Worm (Caenorhabditis elegans) whole organism, L2 larva: ENCODE results near the gene Y54G2A.16.
A peak's percentile ranks its signal among the peaks of the same experiment; 100 is the strongest.
"Not testable (repeated sequence)": the region's sequence is repeated elsewhere in the genome, so short reads cannot be mapped to it uniquely, and the experiment has no call there.

ENCODE experiments used
- F13H6.1 ChIP-seq: sonication (generic microtip); optimal IDR thresholded peaks from 2 replicates; lab custom pipeline; 2016; ENCODE audit warnings: missing genetic modification characterization, missing compliant biosample characterization
- R02D3.7 ChIP-seq: fragments of 150-350 bp; optimal IDR thresholded peaks from 2 replicates; lab custom pipeline; 2014; ENCODE audit warnings: missing biosample characterization, missing genetic modification characterization
- Y55F3AM.14 ChIP-seq: fragments of 200-800 bp; sonication (Bioruptor generic); optimal IDR thresholded peaks from 2 replicates; lab custom pipeline; 2018; ENCODE audit warnings: mild to moderate bottlenecking, missing genetic modification characterization, missing compliant biosample characterization
- alr-1 ChIP-seq: fragments of 150-350 bp; optimal IDR thresholded peaks from 2 replicates; lab custom pipeline; 2014; ENCODE audit warnings: missing biosample characterization, missing genetic modification characterization
- aly-2 ChIP-seq: fragments of 150-350 bp; optimal IDR thresholded peaks from 2 replicates; lab custom pipeline; 2014; ENCODE audit warnings: missing biosample characterization, missing genetic modification characterization
- ama-1 ChIP-seq: fragments of 150-350 bp; optimal IDR thresholded peaks from 2 replicates; lab custom pipeline; 2018; ENCODE audit warnings: inconsistent platforms
- blmp-1 ChIP-seq: sonication (generic microtip); optimal IDR thresholded peaks from 2 replicates; lab custom pipeline; 2017; ENCODE audit warnings: missing genetic modification characterization, mild to moderate bottlenecking, missing compliant biosample characterization, antibody characterized with exemption, moderate library complexity; ENCODE audit not compliant: insufficient read depth
- ceh-82 ChIP-seq: fragments of 150-350 bp; optimal IDR thresholded peaks from 2 replicates; lab custom pipeline; 2014; ENCODE audit warnings: missing biosample characterization, missing genetic modification characterization
- crh-2 ChIP-seq: sonication (generic microtip); optimal IDR thresholded peaks from 2 replicates; lab custom pipeline; 2017; ENCODE audit warnings: missing biosample characterization, missing genetic modification characterization
- dmd-4 ChIP-seq: sonication (generic microtip); optimal IDR thresholded peaks from 2 replicates; lab custom pipeline; 2017; ENCODE audit warnings: missing biosample characterization, missing genetic modification characterization
- egl-27 ChIP-seq: sonication (generic microtip); optimal IDR thresholded peaks from 3 replicates; lab custom pipeline; 2017; ENCODE audit warnings: missing biosample characterization, missing genetic modification reagents, missing genetic modification characterization
- elt-1 ChIP-seq: fragments of 150-350 bp; optimal IDR thresholded peaks from 2 replicates; lab custom pipeline; 2014; ENCODE audit warnings: missing biosample characterization, missing genetic modification characterization
- elt-3 ChIP-seq: sonication (generic microtip); optimal IDR thresholded peaks from 2 replicates; lab custom pipeline; 2017; ENCODE audit warnings: missing biosample characterization, missing genetic modification characterization
- gmeb-1 ChIP-seq: fragments of 150-350 bp; optimal IDR thresholded peaks from 2 replicates; lab custom pipeline; 2014; ENCODE audit warnings: missing biosample characterization, missing genetic modification characterization
- lin-11 ChIP-seq: fragments of 150-350 bp; sonication (generic microtip); optimal IDR thresholded peaks from 2 replicates; lab custom pipeline; 2014; ENCODE audit warnings: missing biosample characterization, missing genetic modification characterization, inconsistent platforms, mixed read lengths
- lsy-2 ChIP-seq, 2 experiments: fragments of 150-350 bp in 1 of 2; sonication (generic microtip) in 1 of 2; optimal IDR thresholded peaks; 2 replicates each; lab custom pipeline; 2014 to 2017; ENCODE audit warnings: missing biosample characterization in 2 of 2, missing genetic modification characterization in 2 of 2
- mab-5 ChIP-seq: fragments of 150-350 bp; optimal IDR thresholded peaks from 2 replicates; lab custom pipeline; 2014; ENCODE audit warnings: missing biosample characterization, missing genetic modification characterization
- mdl-1 ChIP-seq, 2 experiments: fragments of 150-350 bp in 1 of 2; sonication (generic microtip) in 1 of 2; optimal IDR thresholded peaks; 2 replicates each; lab custom pipeline; 2017; ENCODE audit warnings: missing biosample characterization in 2 of 2, missing genetic modification characterization in 2 of 2
- nhr-10 ChIP-seq: sonication (generic microtip); optimal IDR thresholded peaks from 2 replicates; lab custom pipeline; 2017; ENCODE audit warnings: missing biosample characterization, missing genetic modification characterization
- nhr-12 ChIP-seq: fragments of 150-350 bp; optimal IDR thresholded peaks from 2 replicates; lab custom pipeline; 2014; ENCODE audit warnings: missing biosample characterization, missing genetic modification characterization
- nhr-129 ChIP-seq: fragments of 150-350 bp; optimal IDR thresholded peaks from 2 replicates; lab custom pipeline; 2014; ENCODE audit warnings: missing biosample characterization, missing genetic modification characterization
- nhr-23 ChIP-seq: fragments of 150-350 bp; optimal IDR thresholded peaks from 2 replicates; lab custom pipeline; 2014; ENCODE audit warnings: missing biosample characterization, missing genetic modification reagents, missing genetic modification characterization
- nhr-237 ChIP-seq: fragments of 150-350 bp; optimal IDR thresholded peaks from 2 replicates; lab custom pipeline; 2014; ENCODE audit warnings: missing biosample characterization, missing genetic modification characterization
- nhr-25 ChIP-seq: fragments of 150-350 bp; sonication (generic microtip); optimal IDR thresholded peaks from 3 replicates; lab custom pipeline; 2014; ENCODE audit warnings: missing biosample characterization, missing genetic modification characterization
- nhr-6 ChIP-seq: fragments of 150-350 bp; optimal IDR thresholded peaks from 2 replicates; lab custom pipeline; 2014; ENCODE audit warnings: missing biosample characterization, missing genetic modification characterization
- nhr-77 ChIP-seq: fragments of 150-350 bp; optimal IDR thresholded peaks from 2 replicates; lab custom pipeline; 2014; ENCODE audit warnings: missing biosample characterization, missing genetic modification characterization
- peb-1 ChIP-seq: fragments of 150-350 bp; optimal IDR thresholded peaks from 2 replicates; lab custom pipeline; 2014; ENCODE audit warnings: missing biosample characterization, missing genetic modification characterization
- sem-4 ChIP-seq: fragments of 150-350 bp; optimal IDR thresholded peaks from 2 replicates; lab custom pipeline; 2014; ENCODE audit warnings: missing biosample characterization, missing genetic modification reagents, missing genetic modification characterization
- skn-1 ChIP-seq: sonication (generic microtip); optimal IDR thresholded peaks from 2 replicates; lab custom pipeline; 2017; ENCODE audit warnings: missing biosample characterization, missing genetic modification characterization
- sma-3 ChIP-seq: sonication (generic microtip); optimal IDR thresholded peaks from 2 replicates; lab custom pipeline; 2016; ENCODE audit warnings: missing genetic modification reagents, missing genetic modification characterization, missing compliant biosample characterization
- sma-9 ChIP-seq, 2 experiments: fragments of 150-350 bp in 1 of 2; sonication (generic microtip) in 1 of 2; optimal IDR thresholded peaks; 2 replicates each; lab custom pipeline; 2014 to 2016; ENCODE audit warnings: missing genetic modification characterization in 2 of 2, mild to moderate bottlenecking in 1 of 2, missing biosample characterization in 1 of 2, missing compliant biosample characterization in 1 of 2, missing genetic modification reagents in 1 of 2, moderate library complexity in 1 of 2
- snpc-4 ChIP-seq: fragments of 150-350 bp; optimal IDR thresholded peaks from 2 replicates; lab custom pipeline; 2014; ENCODE audit warnings: missing biosample characterization, missing genetic modification characterization
- unc-39 ChIP-seq: fragments of 150-350 bp; optimal IDR thresholded peaks from 2 replicates; lab custom pipeline; 2014; ENCODE audit warnings: missing biosample characterization, missing genetic modification characterization
- unc-62 ChIP-seq: fragments of 150-350 bp; optimal IDR thresholded peaks from 2 replicates; lab custom pipeline; 2014; ENCODE audit warnings: missing biosample characterization, missing genetic modification reagents, missing genetic modification characterization
- zag-1 ChIP-seq: fragments of 150-350 bp; optimal IDR thresholded peaks from 2 replicates; lab custom pipeline; 2014; ENCODE audit warnings: missing biosample characterization, missing genetic modification characterization
- ztf-1 ChIP-seq: fragments of 200-800 bp; sonication (Bioruptor generic); conservative IDR thresholded peaks from 2 replicates; pipeline ENCODE4 v1.3.6; 2022; ENCODE audit warnings: missing genetic modification characterization, missing compliant biosample characterization
- ztf-11 ChIP-seq: sonication (generic microtip); optimal IDR thresholded peaks from 2 replicates; lab custom pipeline; 2017; ENCODE audit warnings: missing biosample characterization, missing genetic modification characterization
- ztf-4 ChIP-seq: fragments of 150-350 bp; optimal IDR thresholded peaks from 2 replicates; lab custom pipeline; 2014; ENCODE audit warnings: missing biosample characterization, missing genetic modification characterization

Gene Y54G2A.16

DNA sequence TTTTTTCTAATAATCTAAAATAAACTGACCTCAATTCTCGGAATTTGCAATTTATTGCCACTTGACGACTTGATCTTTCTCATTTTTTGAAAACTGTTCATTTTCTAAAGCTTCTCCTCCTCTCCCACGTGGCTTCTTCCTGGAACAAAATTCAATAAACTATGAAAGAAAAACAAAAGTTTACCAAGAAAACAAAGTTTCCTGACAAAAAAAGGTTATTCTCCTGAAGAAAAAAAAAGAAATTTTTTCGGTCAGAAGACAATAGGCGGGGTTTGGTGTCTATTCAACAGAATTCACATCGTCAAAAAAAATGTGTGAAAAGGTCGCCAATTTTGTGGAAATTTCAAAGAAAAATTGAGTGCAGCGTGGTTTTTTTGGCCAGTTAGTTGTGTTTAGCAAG, at the start of gene Y54G2A.16:
Gene Y54G2A.16, minus strand, starts transcription at position 101 of the 400 bp plus-strand sequence.
- TF ChIP-seq lin-11 (tag; lab: Kevin White, UChicago): no peak
- no peak for TF ChIP-seq unc-39 (tag; lab: Kevin White, UChicago)
- no peak for TF ChIP-seq R02D3.7 (tag; lab: Kevin White, UChicago)
- no peak for TF ChIP-seq alr-1 (tag; lab: Kevin White, UChicago)
- TF ChIP-seq mab-5: no peak
- no peak for TF ChIP-seq crh-2 (tag; lab: Kevin White, UChicago)
- TF ChIP-seq peb-1 (tag; lab: Kevin White, UChicago): no peak
- TF ChIP-seq nhr-10 (tag; lab: Kevin White, UChicago): no peak
- no peak for TF ChIP-seq aly-2
- TF ChIP-seq nhr-237 (tag; lab: Kevin White, UChicago): no peak
- no peak for TF ChIP-seq snpc-4 (tag; lab: Kevin White, UChicago)
- no peak for TF ChIP-seq nhr-25 (tag; lab: Kevin White, UChicago)
- no peak for TF ChIP-seq sma-3 (GFP tag; lab: Kevin White, UChicago)

ce11 chrIV:2901973-2902372, 37.3 kb upstream of the Y54G2A.16 start:
- TF ChIP-seq gmeb-1: peak; percentile 43

DNA sequence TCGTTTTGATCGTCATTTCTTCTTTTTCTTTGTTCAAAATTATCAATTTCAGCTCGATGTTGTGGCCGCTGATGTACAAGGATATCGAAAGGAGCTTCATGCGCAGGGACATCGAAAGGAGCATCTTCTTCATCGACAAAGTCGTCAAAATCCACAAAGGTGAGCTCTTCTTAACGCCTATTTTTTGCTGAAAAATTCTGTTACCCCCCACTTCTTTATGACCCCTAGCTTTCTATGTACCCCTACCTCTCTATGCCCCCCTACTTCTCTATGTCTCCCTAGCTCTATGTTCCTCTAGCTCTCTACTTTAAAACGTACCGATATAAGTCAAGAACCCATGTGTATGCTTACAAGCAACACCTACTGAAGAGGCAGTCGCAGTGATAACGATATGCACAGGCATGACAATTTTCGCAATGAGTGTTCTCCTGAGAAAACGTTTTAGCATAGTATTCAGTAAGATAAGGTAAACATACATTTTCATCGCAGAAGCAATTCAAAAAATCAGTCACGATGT, 33.1 kb upstream of the Y54G2A.16 start, which contains the start of gene Y54G2A.36:
Gene Y54G2A.36, plus strand, starts transcription at position 51 of the 517 bp plus-strand sequence.
- TF ChIP-seq nhr-6 (tag; lab: Kevin White, UChicago) (no peak), mdl-1 (tag; optimal IDR thresholded peaks at IDR 0.05; lab: Kevin White, UChicago) (no peak), ama-1 (no peak), unc-62 (GFP tag; lab: Kevin White, UChicago) (no peak), sma-9 (GFP tag; optimal IDR thresholded peaks at IDR 0.05; lab: Kevin White, UChicago) (no peak), sma-9 (tag; optimal IDR thresholded peaks at IDR 0.05; lab: Kevin White, UChicago) (no peak), R02D3.7 (tag; lab: Kevin White, UChicago) (no peak), gmeb-1 (no peak), crh-2 (tag; lab: Kevin White, UChicago) (no peak), egl-27 (no peak), sma-3 (GFP tag; lab: Kevin White, UChicago) (no peak), Y55F3AM.14 (GFP tag; lab: Kevin White, UChicago) (no peak), ztf-11 (no peak), elt-3 (tag; lab: Kevin White, UChicago) (no peak), nhr-129 (tag; lab: Kevin White, UChicago) (no peak), blmp-1 (tag; lab: Kevin White, UChicago) (no peak), nhr-77 (no peak), ceh-82 (tag; lab: Kevin White, UChicago) (no peak)

- TF ChIP-seq F13H6.1 (tag; lab: Kevin White, UChicago) (peak; percentile 21), lsy-2 (tag; optimal IDR thresholded peaks at IDR 0.05; lab: Kevin White, UChicago) (peak; percentile 29 to 76)
Measured at ce11 chrIV:2895986-2896660, 31.5 kb upstream of the Y54G2A.16 start.

DNA sequence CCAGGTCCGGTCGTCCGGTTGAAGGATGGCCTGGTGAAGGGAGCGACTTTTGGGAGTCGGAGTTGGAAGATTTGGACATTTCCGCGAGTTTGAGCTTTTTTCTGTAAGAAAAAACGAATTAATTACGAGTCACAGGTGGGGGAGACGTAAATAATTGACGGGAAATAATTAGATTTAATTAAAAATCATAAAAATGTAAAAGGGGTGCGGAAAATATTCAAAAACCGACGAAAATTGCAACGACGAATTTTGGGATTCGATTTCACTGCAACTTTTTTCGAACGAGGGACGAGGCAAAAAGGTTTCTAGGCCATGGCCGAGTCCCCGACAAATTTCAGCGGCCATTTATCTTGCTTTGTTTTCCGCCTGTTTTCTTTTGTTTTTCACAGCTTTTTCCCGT, 30.0 kb upstream of the Y54G2A.16 start, which contains the start of gene Y54G2A.19:
Gene Y54G2A.19, minus strand, starts transcription at position 101 of the 400 bp plus-strand sequence.
- not testable (repeated sequence) for TF ChIP-seq crh-2, nhr-6, zag-1 (tag; lab: Kevin White, UChicago)

- TF ChIP-seq dmd-4: no peak
- TF ChIP-seq unc-39 (tag; lab: Kevin White, UChicago): no peak
- TF ChIP-seq skn-1 (tag; lab: Kevin White, UChicago): no peak
- TF ChIP-seq nhr-12 (tag; lab: Kevin White, UChicago): no peak
- no peak for TF ChIP-seq nhr-23 (tag; lab: Kevin White, UChicago)
- TF ChIP-seq mdl-1 (tag; optimal IDR thresholded peaks at IDR 0.05; lab: Kevin White, UChicago): no peak
- no peak for TF ChIP-seq ztf-4 (tag; lab: Kevin White, UChicago)
- no peak for TF ChIP-seq elt-1 (tag; lab: Kevin White, UChicago)
- no peak for TF ChIP-seq ztf-1 (GFP tag; lab: Robert Waterston, UW)
- TF ChIP-seq blmp-1 (tag; lab: Kevin White, UChicago): no peak
- no peak for TF ChIP-seq lin-11 (tag; lab: Kevin White, UChicago)
- no peak for TF ChIP-seq sem-4
- no peak for TF ChIP-seq nhr-77
- TF ChIP-seq, all 48 proteins: peak for 0
Measured at ce11 chrIV:2893486-2893842, 28.8 kb upstream of the Y54G2A.16 start.
